Worm (Caenorhabditis elegans) whole organism, late embryonic: ENCODE data around the gene H20J04.6.

Source experiments
- C08G9.2 ChIP-seq: sonication (generic microtip); optimal IDR thresholded peaks from 2 replicates; lab custom pipeline; 2016; ENCODE audit warnings: mild to moderate bottlenecking, missing genetic modification characterization, moderate library complexity, missing compliant biosample characterization
- F13H6.1 ChIP-seq: sonication (generic microtip); optimal IDR thresholded peaks from 2 replicates; lab custom pipeline; 2016; ENCODE audit warnings: missing genetic modification characterization, missing compliant biosample characterization
- K09A11.1 ChIP-seq: sonication (generic microtip); optimal IDR thresholded peaks from 2 replicates; lab custom pipeline; 2017; ENCODE audit warnings: antibody characterized with exemption, mild to moderate bottlenecking, missing genetic modification characterization, missing compliant biosample characterization; ENCODE audit not compliant: insufficient read depth
- Y22D7AL.16 ChIP-seq: sonication (generic microtip); optimal IDR thresholded peaks from 2 replicates; lab custom pipeline; 2016; ENCODE audit warnings: missing genetic modification characterization, missing compliant biosample characterization
- ceh-14 ChIP-seq: sonication (generic microtip); optimal IDR thresholded peaks from 2 replicates; lab custom pipeline; 2016; ENCODE audit warnings: missing genotype, missing genetic modification characterization, missing compliant biosample characterization
- ceh-18 ChIP-seq: sonication (generic microtip); optimal IDR thresholded peaks from 2 replicates; lab custom pipeline; 2016; ENCODE audit warnings: missing genetic modification characterization, missing compliant biosample characterization
- ceh-19 ChIP-seq: fragments of 200-800 bp; sonication (Bioruptor generic); optimal IDR thresholded peaks from 2 replicates; lab custom pipeline; 2018; ENCODE audit warnings: mild to moderate bottlenecking, missing genetic modification characterization, missing compliant biosample characterization
- ceh-2 ChIP-seq: sonication (generic microtip); optimal IDR thresholded peaks from 2 replicates; lab custom pipeline; 2016; ENCODE audit warnings: missing genotype, missing genetic modification characterization, missing compliant biosample characterization
- ceh-22 ChIP-seq: sonication (generic microtip); optimal IDR thresholded peaks from 2 replicates; lab custom pipeline; 2017; ENCODE audit warnings: missing biosample characterization, missing genetic modification characterization
- ceh-24 ChIP-seq: sonication (generic microtip); optimal IDR thresholded peaks from 2 replicates; lab custom pipeline; 2016; ENCODE audit warnings: mild to moderate bottlenecking, missing genetic modification characterization, missing compliant biosample characterization
- ceh-31 ChIP-seq: sonication (generic microtip); optimal IDR thresholded peaks from 2 replicates; lab custom pipeline; 2016; ENCODE audit warnings: missing genetic modification characterization, missing compliant biosample characterization
- ceh-45 ChIP-seq: fragments of 200-800 bp; sonication (Bioruptor generic); IDR thresholded peaks from 2 replicates; pipeline ENCODE4 v1.3.6; 2022; ENCODE audit warnings: missing genetic modification reagents, missing genetic modification characterization, missing compliant biosample characterization
- ceh-48 ChIP-seq: sonication (generic microtip); optimal IDR thresholded peaks from 2 replicates; lab custom pipeline; 2016; ENCODE audit warnings: missing genetic modification characterization, inconsistent platforms, missing compliant biosample characterization
- ceh-6 ChIP-seq: fragments of 200-800 bp; sonication (Bioruptor generic); optimal IDR thresholded peaks from 2 replicates; lab custom pipeline; 2018; ENCODE audit warnings: mild to moderate bottlenecking, missing genetic modification characterization, missing compliant biosample characterization
- ceh-9 ChIP-seq: sonication (generic microtip); optimal IDR thresholded peaks from 2 replicates; lab custom pipeline; 2016; ENCODE audit warnings: mild to moderate bottlenecking, missing genetic modification characterization, inconsistent platforms, missing compliant biosample characterization
- che-1 ChIP-seq: sonication (generic microtip); optimal IDR thresholded peaks from 2 replicates; lab custom pipeline; 2016; ENCODE audit warnings: mild to moderate bottlenecking, missing genetic modification characterization, missing compliant biosample characterization
- dve-1 ChIP-seq: sonication (generic microtip); optimal IDR thresholded peaks from 2 replicates; lab custom pipeline; 2017; ENCODE audit warnings: antibody characterized with exemption, mild to moderate bottlenecking, missing genetic modification characterization, missing compliant biosample characterization
- ets-4 ChIP-seq: sonication (generic microtip); optimal IDR thresholded peaks from 2 replicates; lab custom pipeline; 2016; ENCODE audit warnings: missing genetic modification characterization, missing compliant biosample characterization
- eyg-1 ChIP-seq: sonication (generic microtip); optimal IDR thresholded peaks from 2 replicates; lab custom pipeline; 2016; ENCODE audit warnings: missing genotype, missing genetic modification characterization, missing compliant biosample characterization
- fkh-10 ChIP-seq: fragments of 150-350 bp; optimal IDR thresholded peaks from 2 replicates; lab custom pipeline; 2014; ENCODE audit warnings: missing biosample characterization, missing genetic modification reagents, missing genetic modification characterization
- hlh-13 ChIP-seq: fragments of 200-800 bp; sonication (Bioruptor generic); optimal IDR thresholded peaks from 2 replicates; lab custom pipeline; 2018; ENCODE audit warnings: mild to moderate bottlenecking, missing genetic modification characterization, missing compliant biosample characterization
- hlh-6 ChIP-seq: sonication (generic microtip); optimal IDR thresholded peaks from 2 replicates; lab custom pipeline; 2016; ENCODE audit warnings: missing genotype, missing genetic modification characterization, missing compliant biosample characterization
- madf-2 ChIP-seq: sonication (generic microtip); optimal IDR thresholded peaks from 2 replicates; lab custom pipeline; 2017; ENCODE audit warnings: missing genetic modification characterization, missing compliant biosample characterization
- mec-3 ChIP-seq: sonication (generic microtip); optimal IDR thresholded peaks from 2 replicates; lab custom pipeline; 2016; ENCODE audit warnings: borderline replicate concordance, missing genetic modification characterization, missing compliant biosample characterization
- nfya-1 ChIP-seq: sonication (generic microtip); optimal IDR thresholded peaks from 2 replicates; lab custom pipeline; 2017; ENCODE audit warnings: missing genetic modification characterization, mild to moderate bottlenecking, missing compliant biosample characterization, antibody characterized with exemption, moderate library complexity
- nhr-11 ChIP-seq: fragments of 150-350 bp; optimal IDR thresholded peaks from 2 replicates; lab custom pipeline; 2014; ENCODE audit warnings: missing biosample characterization, missing genetic modification characterization
- npax-4 ChIP-seq: sonication (generic microtip); optimal IDR thresholded peaks from 2 replicates; lab custom pipeline; 2016; ENCODE audit warnings: missing genetic modification characterization, missing compliant biosample characterization
- odd-2 ChIP-seq: sonication (generic microtip); optimal IDR thresholded peaks from 2 replicates; lab custom pipeline; 2017; ENCODE audit warnings: antibody characterized with exemption, mild to moderate bottlenecking, missing genetic modification characterization, missing compliant biosample characterization
- pat-9 ChIP-seq: fragments of 200-800 bp; sonication (Bioruptor generic); optimal IDR thresholded peaks from 2 replicates; lab custom pipeline; 2018; ENCODE audit warnings: mild to moderate bottlenecking, missing genetic modification characterization, moderate library complexity, missing compliant biosample characterization
- pha-2 ChIP-seq: sonication (generic microtip); optimal IDR thresholded peaks from 2 replicates; lab custom pipeline; 2017; ENCODE audit warnings: mild to moderate bottlenecking, missing genetic modification characterization, missing compliant biosample characterization
- pha-4 ChIP-seq: fragments of 150-350 bp; optimal IDR thresholded peaks from 2 replicates; lab custom pipeline; 2018; ENCODE audit warnings: missing biosample characterization, missing genetic modification reagents, missing genetic modification characterization
- pqm-1 ChIP-seq: sonication (generic microtip); optimal IDR thresholded peaks from 2 replicates; lab custom pipeline; 2016; ENCODE audit warnings: missing genetic modification characterization, missing compliant biosample characterization
- pros-1 ChIP-seq: fragments of 150-350 bp; optimal IDR thresholded peaks from 2 replicates; lab custom pipeline; 2014; ENCODE audit warnings: missing biosample characterization, missing genetic modification reagents, missing genetic modification characterization
- ref-2 ChIP-seq: sonication (generic microtip); optimal IDR thresholded peaks from 2 replicates; lab custom pipeline; 2016; ENCODE audit warnings: missing genetic modification characterization, missing compliant biosample characterization
- rnt-1 ChIP-seq: sonication (generic microtip); optimal IDR thresholded peaks from 2 replicates; lab custom pipeline; 2016; ENCODE audit warnings: missing genetic modification characterization, missing compliant biosample characterization
- sdc-2 ChIP-seq: sonication (generic microtip); optimal IDR thresholded peaks from 2 replicates; lab custom pipeline; 2016; ENCODE audit warnings: missing genotype, missing genetic modification characterization, missing compliant biosample characterization
- sox-2 ChIP-seq: fragments of 200-800 bp; sonication (Bioruptor generic); IDR thresholded peaks from 2 replicates; pipeline ENCODE4 v1.3.6; 2022; ENCODE audit warnings: missing genetic modification reagents, missing genetic modification characterization, missing compliant biosample characterization
- tbx-7 ChIP-seq: sonication (generic microtip); optimal IDR thresholded peaks from 2 replicates; lab custom pipeline; 2016; ENCODE audit warnings: missing genotype, missing genetic modification characterization, missing compliant biosample characterization
- ttx-3 ChIP-seq: sonication (generic microtip); optimal IDR thresholded peaks from 2 replicates; lab custom pipeline; 2016; ENCODE audit warnings: missing genetic modification reagents, missing genetic modification characterization, missing compliant biosample characterization
- unc-55 ChIP-seq: sonication (generic microtip); optimal IDR thresholded peaks from 2 replicates; lab custom pipeline; 2017; ENCODE audit warnings: missing biosample characterization, missing genetic modification reagents, missing genetic modification characterization
- zip-5 ChIP-seq: sonication (generic microtip); optimal IDR thresholded peaks from 2 replicates; lab custom pipeline; 2016; ENCODE audit warnings: missing genetic modification characterization, missing compliant biosample characterization

The H20J04.6 gene

ce11 chrII:4334448-4334847, 11.4 kb downstream of the H20J04.6 start, which contains the start of gene madf-3:
madf-3 (plus strand) TSS chrII:4334748.
- TF ChIP-seq rnt-1 (no peak), ceh-22 (tag; lab: Kevin White, UChicago) (no peak), unc-55 (GFP tag; lab: Kevin White, UChicago) (no peak), pha-4 (tag; lab: Kevin White, UChicago) (no peak), pros-1 (tag; lab: Kevin White, UChicago) (no peak)
- TF ChIP-seq, all 69 proteins: peak for 0

DNA sequence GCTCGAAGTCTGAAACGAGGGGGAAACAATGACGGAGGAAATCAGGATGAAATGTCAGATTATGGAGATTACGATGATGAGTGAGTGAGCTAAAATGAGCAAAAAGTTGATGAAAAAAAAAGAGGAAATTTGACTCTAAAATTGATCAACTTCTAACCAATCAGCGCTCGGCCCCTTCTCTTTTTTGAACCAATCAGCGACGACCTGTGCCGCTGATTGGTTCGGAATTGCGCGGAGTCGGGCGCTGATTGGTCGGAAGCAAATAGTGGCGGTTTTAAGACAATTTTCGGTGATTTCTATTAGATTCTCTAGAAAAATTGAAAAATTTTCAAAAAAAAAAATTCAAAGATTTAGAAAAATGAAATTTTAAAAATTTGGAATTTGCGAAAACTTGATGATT, 14.7 kb downstream of the H20J04.6 start:
- TF ChIP-seq ceh-6 (no peak), che-1 (tag; lab: Kevin White, UChicago) (no peak), zip-5 (tag; lab: Kevin White, UChicago) (no peak), unc-55 (GFP tag; lab: Kevin White, UChicago) (no peak), mec-3 (no peak), hlh-6 (tag; lab: Kevin White, UChicago) (no peak), nfya-1 (tag; lab: Kevin White, UChicago) (peak; percentile 90), ceh-45 (GFP tag; lab: Robert Waterston, UW) (no peak)

- TF ChIP-seq unc-55 (GFP tag; lab: Kevin White, UChicago): no peak
- no peak for TF ChIP-seq hlh-13
- TF ChIP-seq ceh-14 (tag; lab: Kevin White, UChicago): no peak
- no peak for TF ChIP-seq ceh-48 (tag; lab: Kevin White, UChicago)
- no peak for TF ChIP-seq sox-2 (GFP tag; lab: Robert Waterston, UW)
- no peak for TF ChIP-seq nhr-11 (tag; lab: Kevin White, UChicago)
- no peak for TF ChIP-seq eyg-1 (tag; lab: Kevin White, UChicago)
- no peak for TF ChIP-seq pha-2 (tag; lab: Kevin White, UChicago)
- no peak for TF ChIP-seq ceh-22 (tag; lab: Kevin White, UChicago)
- no peak for TF ChIP-seq madf-2
- TF ChIP-seq ceh-9: no peak
- no peak for TF ChIP-seq ttx-3
- TF ChIP-seq ceh-19 (GFP tag; lab: Kevin White, UChicago): no peak
- no peak for TF ChIP-seq pha-4 (tag; lab: Kevin White, UChicago)
- no peak for TF ChIP-seq tbx-7 (tag; lab: Kevin White, UChicago)
- no peak for TF ChIP-seq pat-9 (tag; lab: Kevin White, UChicago)
- TF ChIP-seq npax-4 (tag; lab: Kevin White, UChicago): no peak
- no peak for TF ChIP-seq ref-2 (tag; lab: Kevin White, UChicago)
Measured at ce11 chrII:4339882-4340281, 16.8 kb downstream of the H20J04.6 start, which contains the start of gene athp-2. athp-2 (plus strand) TSS chrII:4340182.

DNA sequence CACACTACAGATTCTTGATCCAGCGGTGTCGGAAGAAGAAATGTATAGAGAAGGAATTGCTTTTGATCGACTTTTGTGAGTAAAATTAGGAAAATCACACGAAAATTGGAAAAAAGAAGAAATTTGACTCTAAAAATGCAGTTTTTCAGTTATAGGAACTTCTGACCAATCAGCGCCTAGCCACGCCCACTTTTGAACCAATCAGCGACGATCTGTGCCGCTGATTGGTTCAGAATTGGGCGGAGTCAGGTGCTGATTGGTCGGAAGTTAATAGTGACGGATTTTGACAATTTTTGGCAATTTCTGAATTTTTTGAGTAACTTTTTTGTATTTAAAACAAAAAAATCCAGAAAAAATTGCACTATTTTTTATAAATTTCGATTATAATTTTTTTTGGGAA, 18.4 kb downstream of the H20J04.6 start:
- TF ChIP-seq nfya-1 (tag; lab: Kevin White, UChicago) (peak; percentile 98), unc-55 (GFP tag; lab: Kevin White, UChicago) (no peak), K09A11.1 (tag; lab: Kevin White, UChicago) (no peak), dve-1 (no peak)

- TF ChIP-seq F13H6.1: no peak
- no peak for TF ChIP-seq ets-4 (tag; lab: Kevin White, UChicago)
- TF ChIP-seq ceh-9: no peak
- TF ChIP-seq hlh-6 (tag; lab: Kevin White, UChicago): peak; percentile 30
Measured at ce11 chrII:4344317-4344716, 21.3 kb downstream of the H20J04.6 start.

- TF ChIP-seq ceh-6: no peak
- TF ChIP-seq sdc-2 (tag; lab: Kevin White, UChicago): no peak
- no peak for TF ChIP-seq ceh-2 (tag; lab: Kevin White, UChicago)
- TF ChIP-seq tbx-7 (tag; lab: Kevin White, UChicago): no peak
- TF ChIP-seq C08G9.2 (tag; lab: Kevin White, UChicago): no peak
- no peak for TF ChIP-seq ref-2 (tag; lab: Kevin White, UChicago)
- TF ChIP-seq ceh-31 (tag; lab: Kevin White, UChicago): no peak
- no peak for TF ChIP-seq ceh-45 (GFP tag; lab: Robert Waterston, UW)
- no peak for TF ChIP-seq ceh-24 (tag; lab: Kevin White, UChicago)
- no peak for TF ChIP-seq nhr-11 (tag; lab: Kevin White, UChicago)
- TF ChIP-seq fkh-10: no peak
- no peak for TF ChIP-seq ceh-18 (tag; lab: Kevin White, UChicago)
- no peak for TF ChIP-seq Y22D7AL.16 (tag; lab: Kevin White, UChicago)
- no peak for TF ChIP-seq nfya-1 (tag; lab: Kevin White, UChicago)
- no peak for TF ChIP-seq ceh-14 (tag; lab: Kevin White, UChicago)
- TF ChIP-seq pqm-1 (tag; lab: Kevin White, UChicago): no peak
- no peak for TF ChIP-seq ceh-48 (tag; lab: Kevin White, UChicago)
- TF ChIP-seq K09A11.1 (tag; lab: Kevin White, UChicago): no peak
- TF ChIP-seq unc-55 (GFP tag; lab: Kevin White, UChicago): no peak
- TF ChIP-seq odd-2 (tag; lab: Kevin White, UChicago): no peak
Measured at ce11 chrII:4350888-4351287, 27.8 kb downstream of the H20J04.6 start, which contains the start of gene H20J04.9. H20J04.9 (plus strand) TSS chrII:4351188.
